Fruit fly (Drosophila melanogaster) whole organism, wandering third instar larva: ENCODE measurements around the gene Gyc88E.

Source experiments
- Abd-B ChIP-seq: fragments of >200 bp; optimal IDR thresholded peaks from 2 replicates; lab custom pipeline; 2017; ENCODE audit warnings: missing biosample characterization, missing genetic modification characterization
- CG32264 ChIP-seq: fragments of 200-800 bp; sonication (Bioruptor generic); optimal IDR thresholded peaks from 2 replicates; lab custom pipeline; 2016; ENCODE audit warnings: missing biosample characterization, missing genetic modification characterization
- CG9705 ChIP-seq: fragments of 200-800 bp; sonication (Bioruptor generic); optimal IDR thresholded peaks from 2 replicates; lab custom pipeline; 2018; ENCODE audit warnings: missing biosample characterization, mild to moderate bottlenecking, missing genetic modification characterization
- CrebA ChIP-seq: fragments of 200-800 bp; sonication (Bioruptor generic); optimal IDR thresholded peaks from 2 replicates; lab custom pipeline; 2016; ENCODE audit warnings: missing biosample characterization, mild to moderate bottlenecking, missing genetic modification characterization, borderline replicate concordance
- Dfd ChIP-seq: fragments of >200 bp; optimal IDR thresholded peaks from 2 replicates; lab custom pipeline; 2017; ENCODE audit warnings: missing biosample characterization, missing genetic modification characterization
- Dif ChIP-seq: fragments of 200-275, 200-300 bp; sonication (Bioruptor generic); optimal IDR thresholded peaks from 2 replicates; lab custom pipeline; 2018; ENCODE audit warnings: missing biosample characterization, missing genetic modification characterization; ENCODE audit not compliant: partially characterized antibody
- HLH106 ChIP-seq: fragments of 200-800 bp; optimal IDR thresholded peaks from 3 replicates; lab custom pipeline; 2019; ENCODE audit warnings: missing biosample characterization, mild to moderate bottlenecking, missing genetic modification characterization, moderate library complexity
- Hr78 ChIP-seq: fragments of >200 bp; optimal IDR thresholded peaks from 2 replicates; lab custom pipeline; 2017; ENCODE audit warnings: missing biosample characterization, missing genetic modification characterization
- Hr83 ChIP-seq: fragments of 200-300 bp; sonication (Bioruptor generic); optimal IDR thresholded peaks from 2 replicates; lab custom pipeline; 2016; ENCODE audit warnings: missing biosample characterization, mild to moderate bottlenecking, missing genetic modification characterization, moderate library complexity; ENCODE audit not compliant: poor library complexity, severe bottlenecking
- Jra ChIP-seq: sonication (Bioruptor generic); optimal IDR thresholded peaks from 2 replicates; lab custom pipeline; 2016; ENCODE audit warnings: missing biosample characterization, missing genetic modification characterization
- Mio ChIP-seq: sonication (Bioruptor generic); optimal IDR thresholded peaks from 2 replicates; lab custom pipeline; 2016; ENCODE audit warnings: missing biosample characterization, missing genetic modification characterization
- N ChIP-seq: fragments of >200 bp; optimal IDR thresholded peaks from 2 replicates; lab custom pipeline; 2018; ENCODE audit warnings: missing biosample characterization, missing external identifiers, missing genetic modification characterization
- OdsH ChIP-seq: fragments of 200-800 bp; sonication (Bioruptor generic); optimal IDR thresholded peaks from 2 replicates; lab custom pipeline; 2016; ENCODE audit warnings: missing biosample characterization, mild to moderate bottlenecking, missing genetic modification characterization
- Rel ChIP-seq, 2 experiments: fragments of 200-800 bp; sonication (Bioruptor generic) in 1 of 2; optimal IDR thresholded peaks; 2 replicates in 1 of 2; 3 replicates in 1 of 2; lab custom pipeline; 2016 to 2019; ENCODE audit warnings: mild to moderate bottlenecking in 2 of 2, missing biosample characterization in 2 of 2, missing genetic modification characterization in 2 of 2, moderate library complexity in 1 of 2
- Sp1 ChIP-seq: fragments of 200-800 bp; sonication (Bioruptor generic); optimal IDR thresholded peaks from 3 replicates; lab custom pipeline; 2019; ENCODE audit warnings: missing biosample characterization, mild to moderate bottlenecking, missing genetic modification characterization, moderate library complexity
- Vsx2 ChIP-seq: fragments of 200-300, 225-300 bp; sonication (Bioruptor generic); optimal IDR thresholded peaks from 2 replicates; lab custom pipeline; 2018; ENCODE audit warnings: missing biosample characterization, missing genetic modification characterization; ENCODE audit not compliant: partially characterized antibody
- br ChIP-seq: fragments of 200-800 bp; sonication (Bioruptor generic); optimal IDR thresholded peaks from 2 replicates; lab custom pipeline; 2016; ENCODE audit warnings: missing biosample characterization, missing genetic modification characterization
- brk ChIP-seq: fragments of 200-800 bp; sonication (Bioruptor generic); optimal IDR thresholded peaks from 2 replicates; lab custom pipeline; 2016; ENCODE audit warnings: missing biosample characterization, mild to moderate bottlenecking, missing genetic modification characterization
- dl ChIP-seq, 2 experiments: fragments of 175-275, 200-275 bp in 1 of 2; fragments of 200-275 bp in 1 of 2; sonication (Bioruptor generic); optimal IDR thresholded peaks; lab custom pipeline; 2018; ENCODE audit warnings: mild to moderate bottlenecking in 2 of 2, missing biosample characterization in 2 of 2, missing genetic modification characterization in 2 of 2, moderate library complexity in 2 of 2; ENCODE audit not compliant: partially characterized antibody in 2 of 2, insufficient read depth in 1 of 2
- dmrt93B ChIP-seq: fragments of 200-800 bp; sonication (Bioruptor generic); optimal IDR thresholded peaks from 2 replicates; lab custom pipeline; 2018; ENCODE audit warnings: missing biosample characterization, mild to moderate bottlenecking, missing genetic modification characterization
- dsf ChIP-seq: sonication (Bioruptor generic); optimal IDR thresholded peaks from 2 replicates; lab custom pipeline; 2016; ENCODE audit warnings: missing biosample characterization, missing genetic modification characterization, borderline replicate concordance
- ey ChIP-seq: fragments of 200-800 bp; sonication (Bioruptor generic); optimal IDR thresholded peaks from 2 replicates; lab custom pipeline; 2016; ENCODE audit warnings: missing biosample characterization, missing genetic modification characterization
- foxo ChIP-seq, 2 experiments: fragments of 200-800 bp; sonication (Bioruptor generic); optimal IDR thresholded peaks; 2 replicates in 1 of 2; 3 replicates in 1 of 2; lab custom pipeline; 2016 to 2017; ENCODE audit warnings: missing biosample characterization in 2 of 2, missing genetic modification characterization in 2 of 2
- fru ChIP-seq: fragments of 200-800 bp; sonication (Bioruptor generic); optimal IDR thresholded peaks from 3 replicates; lab custom pipeline; 2016; ENCODE audit warnings: missing biosample characterization, mild to moderate bottlenecking, missing genetic modification characterization
- h ChIP-seq: fragments of 200-800 bp; sonication (Bioruptor generic); optimal IDR thresholded peaks from 3 replicates; lab custom pipeline; 2016; ENCODE audit warnings: missing biosample characterization, mild to moderate bottlenecking, missing genetic modification characterization
- jim ChIP-seq: fragments of 175-275, 200-325 bp; sonication (Bioruptor generic); optimal IDR thresholded peaks from 2 replicates; lab custom pipeline; 2016; ENCODE audit warnings: missing biosample characterization, mild to moderate bottlenecking, missing genetic modification characterization
- lola ChIP-seq: fragments of >200 bp; optimal IDR thresholded peaks from 2 replicates; lab custom pipeline; 2017; ENCODE audit warnings: missing biosample characterization, missing genetic modification characterization
- pan ChIP-seq: fragments of >200 bp; optimal IDR thresholded peaks from 2 replicates; lab custom pipeline; 2017
- psq ChIP-seq: fragments of 200-800 bp; sonication (Bioruptor generic); optimal IDR thresholded peaks from 3 replicates; lab custom pipeline; 2017; ENCODE audit warnings: missing biosample characterization, mild to moderate bottlenecking, missing genetic modification characterization, moderate library complexity
- rgr ChIP-seq: fragments of 200-800 bp; sonication (Bioruptor generic); optimal IDR thresholded peaks from 3 replicates; lab custom pipeline; 2016; ENCODE audit warnings: missing biosample characterization, mild to moderate bottlenecking, missing genetic modification characterization
- sage ChIP-seq: fragments of 200-800 bp; sonication (Bioruptor generic); optimal IDR thresholded peaks from 2 replicates; lab custom pipeline; 2016; ENCODE audit warnings: missing biosample characterization, mild to moderate bottlenecking, missing genetic modification characterization
- sv ChIP-seq: fragments of 200-800 bp; sonication (Bioruptor generic); optimal IDR thresholded peaks from 3 replicates; lab custom pipeline; 2016; ENCODE audit warnings: missing biosample characterization, missing genetic modification characterization
- tai ChIP-seq: sonication (Bioruptor generic); optimal IDR thresholded peaks from 2 replicates; lab custom pipeline; 2016; ENCODE audit warnings: missing biosample characterization, missing genetic modification characterization
- usp ChIP-seq: fragments of >200 bp; optimal IDR thresholded peaks from 2 replicates; lab custom pipeline; 2017; ENCODE audit warnings: missing biosample characterization, missing genetic modification characterization
- woc ChIP-seq: sonication (Bioruptor generic); optimal IDR thresholded peaks from 2 replicates; lab custom pipeline; 2016; ENCODE audit warnings: missing biosample characterization, mild to moderate bottlenecking, missing genetic modification characterization

The Gyc88E gene

dm6 chr3R:15131677-15132076, 18.5 kb upstream of the Gyc88E start, which contains the start of gene CG42788 (continued):
- TF ChIP-seq jim (GFP tag; lab: Kevin White, UChicago) (peak; percentile 88), dl (GFP tag; optimal IDR thresholded peaks at IDR 0.05; lab: Kevin White, UChicago; ENCODE audit: insufficient read depth in 1 of 2, partially characterized antibody in 2 of 2) (peak in 1 of 2 experiments; percentile 72), Rel (GFP tag; optimal IDR thresholded peaks at IDR 0.05; lab: Kevin White, UChicago) (no peak), Rel (tag; optimal IDR thresholded peaks at IDR 0.05; lab: Kevin White, UChicago) (peak; percentile 100), OdsH (GFP tag; lab: Kevin White, UChicago) (peak; percentile 82), Jra (peak; percentile 34), HLH106 (tag; lab: Kevin White, UChicago) (peak; percentile 35), CrebA (GFP tag; lab: Kevin White, UChicago) (peak; percentile 62), br (GFP tag; lab: Kevin White, UChicago) (peak; percentile 62), woc (GFP tag; lab: Kevin White, UChicago) (no peak), Mio (GFP tag; lab: Kevin White, UChicago) (peak; percentile 31), Hr83 (peak; percentile 73), tai (no peak), Hr78 (GFP tag; lab: Kevin White, UChicago) (no peak), Sp1 (GFP tag; lab: Kevin White, UChicago) (peak; percentile 70)

- TF ChIP-seq dsf (no peak), N (GFP tag; lab: Kevin White, UChicago) (no peak), jim (GFP tag; lab: Kevin White, UChicago) (no peak), Dif (GFP tag; lab: Kevin White, UChicago) (no peak), woc (GFP tag; lab: Kevin White, UChicago) (no peak), tai (no peak), Mio (GFP tag; lab: Kevin White, UChicago) (no peak)
Measured at dm6 chr3R:15136015-15136414, 14.2 kb upstream of the Gyc88E start.

dm6 chr3R:15136846-15137245, 13.3 kb upstream of the Gyc88E start, which contains the start of the genes CG6912 and CG3984:
TSS of gene CG6912 (minus strand) at chr3R:15137004.
TSS of gene CG3984 (plus strand) at chr3R:15137148.
- TF ChIP-seq lola (no peak), Hr78 (GFP tag; lab: Kevin White, UChicago) (no peak), N (GFP tag; lab: Kevin White, UChicago) (no peak), psq (GFP tag; lab: Kevin White, UChicago) (no peak), Rel (GFP tag; optimal IDR thresholded peaks at IDR 0.05; lab: Kevin White, UChicago) (no peak), Rel (tag; optimal IDR thresholded peaks at IDR 0.05; lab: Kevin White, UChicago) (no peak), dsf (no peak), Dif (GFP tag; lab: Kevin White, UChicago) (no peak)

dm6 chr3R:15138251-15138650, 11.9 kb upstream of the Gyc88E start:
- no peak for TF ChIP-seq Vsx2 (GFP tag; lab: Kevin White, UChicago)
- TF ChIP-seq CG9705 (GFP tag; lab: Kevin White, UChicago): no peak
- no peak for TF ChIP-seq fru (GFP tag; lab: Kevin White, UChicago)
- no peak for TF ChIP-seq brk (GFP tag; lab: Kevin White, UChicago)
- TF ChIP-seq HLH106 (tag; lab: Kevin White, UChicago): no peak
- no peak for TF ChIP-seq Rel (GFP tag; optimal IDR thresholded peaks at IDR 0.05; lab: Kevin White, UChicago)
- TF ChIP-seq Rel (tag; optimal IDR thresholded peaks at IDR 0.05; lab: Kevin White, UChicago): no peak
- TF ChIP-seq Hr83: no peak
- TF ChIP-seq dsf: no peak
- TF ChIP-seq tai: no peak
- TF ChIP-seq usp (GFP tag; lab: Kevin White, UChicago): no peak
- no peak for TF ChIP-seq dmrt93B (GFP tag; lab: Kevin White, UChicago)
- no peak for TF ChIP-seq Jra
- TF ChIP-seq, all 38 proteins: peak for 0

dm6 chr3R:15139010-15139815, 11.0 kb upstream of the Gyc88E start:
- TF ChIP-seq sage: no peak
- no peak for TF ChIP-seq lola
- no peak for TF ChIP-seq Dfd (GFP tag; lab: Kevin White, UChicago)
- peak; percentile 34 for TF ChIP-seq rgr (GFP tag; lab: Kevin White, UChicago)
- peak; percentile 62 for TF ChIP-seq Sp1 (GFP tag; lab: Kevin White, UChicago)
- TF ChIP-seq sv: peak; percentile 24
- TF ChIP-seq OdsH (GFP tag; lab: Kevin White, UChicago): peak; percentile 37
- no peak for TF ChIP-seq jim (GFP tag; lab: Kevin White, UChicago)
- TF ChIP-seq h (GFP tag; lab: Kevin White, UChicago): no peak
- no peak for TF ChIP-seq CG32264 (GFP tag; lab: Kevin White, UChicago)
- TF ChIP-seq pan (lab: Kevin White, UChicago): no peak
- TF ChIP-seq Hr83: no peak
- peak; percentile 51 for TF ChIP-seq ey (GFP tag; lab: Kevin White, UChicago)
- TF ChIP-seq HLH106 (tag; lab: Kevin White, UChicago): peak; percentile 16
- TF ChIP-seq N (GFP tag; lab: Kevin White, UChicago): no peak
- no peak for TF ChIP-seq tai
- TF ChIP-seq Abd-B: no peak
- TF ChIP-seq woc (GFP tag; lab: Kevin White, UChicago): no peak
- no peak for TF ChIP-seq dsf
- TF ChIP-seq psq (GFP tag; lab: Kevin White, UChicago): peak; percentile 15
- TF ChIP-seq usp (GFP tag; lab: Kevin White, UChicago): no peak
- no peak for TF ChIP-seq Dif (GFP tag; lab: Kevin White, UChicago)
- peak; percentile 2 for TF ChIP-seq Vsx2 (GFP tag; lab: Kevin White, UChicago)
- peak in 1 of 2 experiments; percentile 31 for TF ChIP-seq foxo (GFP tag; optimal IDR thresholded peaks at IDR 0.05; lab: Kevin White, UChicago)
- TF ChIP-seq CG9705 (GFP tag; lab: Kevin White, UChicago): no peak
